Fruit fly (Drosophila melanogaster) whole organism, embryonic: ENCODE measurements around the gene CG1632.

Source experiments
- Abd-B ChIP-seq: fragments of 200-800 bp; sonication (Bioruptor generic); optimal IDR thresholded peaks from 2 replicates; lab custom pipeline; 2018; ENCODE audit warnings: missing biosample characterization, mild to moderate bottlenecking, missing genetic modification characterization, moderate library complexity
- Ada2b ChIP-seq: fragments of 200-800 bp; sonication (Bioruptor generic); IDR thresholded peaks from 2 replicates; pipeline ENCODE4 v1.3.6; 2022; ENCODE audit warnings: missing biosample characterization, missing genetic modification characterization
- Atf6 ChIP-seq: fragments of 200-800 bp; sonication (Bioruptor generic); IDR thresholded peaks from 2 replicates; pipeline ENCODE4 v1.3.6; 2022; ENCODE audit warnings: missing biosample characterization, missing genetic modification characterization
- CG11723 ChIP-seq: fragments of 200-800 bp; sonication (Bioruptor generic); optimal IDR thresholded peaks from 2 replicates; lab custom pipeline; 2017; ENCODE audit warnings: missing biosample characterization, mild to moderate bottlenecking, missing genetic modification characterization
- CG12219 ChIP-seq: fragments of 200-800 bp; sonication (Bioruptor generic); optimal IDR thresholded peaks from 3 replicates; lab custom pipeline; 2018; ENCODE audit warnings: missing biosample characterization, mild to moderate bottlenecking, missing genetic modification characterization
- CG14710 ChIP-seq: fragments of 200-800 bp; sonication (Bioruptor generic); optimal IDR thresholded peaks from 3 replicates; lab custom pipeline; 2019; ENCODE audit warnings: missing biosample characterization, mild to moderate bottlenecking, missing genetic modification characterization, moderate library complexity
- CG14860 ChIP-seq: fragments of 200-800 bp; sonication (Bioruptor generic); IDR thresholded peaks from 3 replicates; pipeline ENCODE4 v1.3.6; 2022; ENCODE audit warnings: missing biosample characterization, missing genetic modification characterization; ENCODE audit not compliant: partially characterized antibody
- CG15269 ChIP-seq: fragments of 200-800 bp; sonication (Bioruptor generic); optimal IDR thresholded peaks from 2 replicates; lab custom pipeline; 2018; ENCODE audit warnings: missing biosample characterization, mild to moderate bottlenecking, missing genetic modification characterization, moderate library complexity
- CG17361 ChIP-seq: fragments of 200-800 bp; sonication (Bioruptor generic); IDR thresholded peaks from 3 replicates; pipeline ENCODE4 v1.3.6; 2022; ENCODE audit warnings: missing biosample characterization, missing genetic modification characterization
- CG17802 ChIP-seq: fragments of 200-800 bp; sonication (Bioruptor generic); optimal IDR thresholded peaks from 2 replicates; lab custom pipeline; 2018; ENCODE audit warnings: missing biosample characterization, mild to moderate bottlenecking, missing genetic modification characterization, moderate library complexity
- CG17829 ChIP-seq: fragments of 200-800 bp; optimal IDR thresholded peaks from 2 replicates; lab custom pipeline; 2019; ENCODE audit warnings: missing biosample characterization, mild to moderate bottlenecking, missing genetic modification characterization, moderate library complexity
- CG30020 ChIP-seq: fragments of 200-800 bp; optimal IDR thresholded peaks from 2 replicates; lab custom pipeline; 2019; ENCODE audit warnings: missing biosample characterization, mild to moderate bottlenecking, missing genetic modification characterization, moderate library complexity
- CG3065 ChIP-seq: fragments of 200-800 bp; sonication (Bioruptor generic); optimal IDR thresholded peaks from 2 replicates; lab custom pipeline; 2016; ENCODE audit warnings: missing biosample characterization, missing genetic modification characterization
- CG42726 ChIP-seq: fragments of 200-800 bp; sonication (Bioruptor generic); IDR thresholded peaks from 2 replicates; pipeline ENCODE4 v1.3.6; 2022; ENCODE audit warnings: missing biosample characterization, missing genetic modification characterization; ENCODE audit not compliant: partially characterized antibody
- CG6854 ChIP-seq: fragments of 200-800 bp; sonication (Bioruptor generic); optimal IDR thresholded peaks from 3 replicates; lab custom pipeline; 2017; ENCODE audit warnings: missing biosample characterization, mild to moderate bottlenecking, missing genetic modification characterization
- CG7271 ChIP-seq: fragments of 200-800 bp; sonication (Bioruptor generic); optimal IDR thresholded peaks from 2 replicates; lab custom pipeline; 2018; ENCODE audit warnings: missing biosample characterization, mild to moderate bottlenecking, missing genetic modification characterization, moderate library complexity
- CG8478 ChIP-seq: fragments of >200 bp; optimal IDR thresholded peaks from 2 replicates; lab custom pipeline; 2018
- CG8944 ChIP-seq: fragments of 200-800 bp; sonication (Bioruptor generic); optimal IDR thresholded peaks from 3 replicates; lab custom pipeline; 2016; ENCODE audit warnings: missing biosample characterization, missing genetic modification characterization
- H2.0 ChIP-seq: fragments of 200-800 bp; sonication (Bioruptor generic); IDR thresholded peaks from 2 replicates; pipeline ENCODE4 v1.3.6; 2022; ENCODE audit warnings: missing biosample characterization, missing genetic modification characterization
- HLH54F ChIP-seq: fragments of 200-800 bp; sonication (Bioruptor generic); optimal IDR thresholded peaks from 3 replicates; lab custom pipeline; 2016; ENCODE audit warnings: missing biosample characterization, missing genetic modification characterization
- Rfx ChIP-seq: fragments of 200-800 bp; sonication (Bioruptor generic); IDR thresholded peaks from 2 replicates; pipeline ENCODE4 v1.3.6; 2022; ENCODE audit warnings: missing biosample characterization, missing genetic modification characterization
- Sry-δ ChIP-seq: fragments of 200-800 bp; sonication (Bioruptor generic); optimal IDR thresholded peaks from 2 replicates; lab custom pipeline; 2016; ENCODE audit warnings: missing biosample characterization, missing genetic modification characterization
- Xbp1 ChIP-seq: fragments of 200-800 bp; sonication (Bioruptor generic); optimal IDR thresholded peaks from 3 replicates; lab custom pipeline; 2016; ENCODE audit warnings: missing biosample characterization, mild to moderate bottlenecking, missing genetic modification characterization
- Xrp1 ChIP-seq: fragments of 200-800 bp; sonication (Bioruptor generic); IDR thresholded peaks from 2 replicates; pipeline ENCODE4 v1.3.6; 2022; ENCODE audit warnings: missing biosample characterization, missing genetic modification characterization
- al ChIP-seq: fragments of 200-800 bp; sonication (Bioruptor generic); IDR thresholded peaks from 2 replicates; pipeline ENCODE4 v1.3.6; 2022; ENCODE audit warnings: missing biosample characterization, missing genetic modification characterization
- bowl ChIP-seq: fragments of 200-800 bp; sonication (Bioruptor generic); IDR thresholded peaks from 2 replicates; pipeline ENCODE4 v1.3.6; 2022; ENCODE audit warnings: missing biosample characterization, missing genetic modification characterization
- crp ChIP-seq, 2 experiments: fragments of 200-800 bp; sonication (Bioruptor generic); optimal IDR thresholded peaks; 2 replicates in 1 of 2; 3 replicates in 1 of 2; lab custom pipeline; 2017; ENCODE audit warnings: missing biosample characterization in 2 of 2, missing genetic modification characterization in 2 of 2, mild to moderate bottlenecking in 1 of 2, moderate library complexity in 1 of 2
- disco-r ChIP-seq: fragments of 200-800 bp; sonication (Bioruptor generic); optimal IDR thresholded peaks from 2 replicates; lab custom pipeline; 2016; ENCODE audit warnings: missing biosample characterization, missing genetic modification characterization
- dmrt99B ChIP-seq: fragments of 200-800 bp; sonication (Bioruptor generic); optimal IDR thresholded peaks from 2 replicates; lab custom pipeline; 2018; ENCODE audit warnings: missing biosample characterization, mild to moderate bottlenecking, missing genetic modification characterization, moderate library complexity
- ewg ChIP-seq: fragments of 200-800 bp; sonication (Bioruptor generic); optimal IDR thresholded peaks from 3 replicates; lab custom pipeline; 2017; ENCODE audit warnings: mild to moderate bottlenecking, missing biosample characterization, missing genetic modification reagents, missing genetic modification characterization
- fd102C ChIP-seq: fragments of 200-800 bp; sonication (Bioruptor generic); optimal IDR thresholded peaks from 2 replicates; lab custom pipeline; 2018; ENCODE audit warnings: missing biosample characterization, mild to moderate bottlenecking, missing genetic modification characterization, moderate library complexity
- fd3F ChIP-seq: fragments of 200-800 bp; sonication (Bioruptor generic); optimal IDR thresholded peaks from 2 replicates; lab custom pipeline; 2018; ENCODE audit warnings: missing biosample characterization, mild to moderate bottlenecking, missing genetic modification characterization, moderate library complexity
- fru ChIP-seq: fragments of >200 bp; optimal IDR thresholded peaks from 2 replicates; lab custom pipeline; 2017
- gfzf ChIP-seq: fragments of 200-800 bp; sonication (Bioruptor generic); optimal IDR thresholded peaks from 2 replicates; lab custom pipeline; 2016; ENCODE audit warnings: missing biosample characterization, mild to moderate bottlenecking, missing genetic modification characterization, moderate library complexity
- grau ChIP-seq: fragments of 200-800 bp; optimal IDR thresholded peaks from 3 replicates; lab custom pipeline; 2019; ENCODE audit warnings: missing biosample characterization, mild to moderate bottlenecking, missing genetic modification characterization, moderate library complexity
- hkb ChIP-seq, 2 experiments: fragments of 200-800 bp in 1 of 2; fragments of >200 bp in 1 of 2; sonication (Bioruptor generic) in 1 of 2; IDR thresholded peaks in 1 of 2; optimal IDR thresholded peaks in 1 of 2; 2 replicates each; pipeline versions ENCODE4 v1.3.6 to Lab custom; 2017 to 2022; ENCODE audit warnings: missing biosample characterization in 1 of 2, missing genetic modification characterization in 1 of 2
- lov ChIP-seq, 2 experiments: fragments of 200-800 bp in 1 of 2; fragments of >200 bp in 1 of 2; sonication (Bioruptor generic) in 1 of 2; IDR thresholded peaks in 1 of 2; optimal IDR thresholded peaks in 1 of 2; 2 replicates in 1 of 2; 3 replicates in 1 of 2; pipeline versions ENCODE4 v1.3.6 to Lab custom; 2017 to 2022; ENCODE audit warnings: missing biosample characterization in 1 of 2, missing genetic modification characterization in 1 of 2
- ranshi ChIP-seq: fragments of 200-800 bp; sonication (Bioruptor generic); IDR thresholded peaks from 2 replicates; pipeline ENCODE4 v1.3.6; 2022; ENCODE audit warnings: missing biosample characterization, missing genetic modification characterization
- ro ChIP-seq: fragments of 200-800 bp; sonication (Bioruptor generic); IDR thresholded peaks from 2 replicates; pipeline ENCODE4 v1.3.6; 2022; ENCODE audit warnings: missing biosample characterization, missing genetic modification characterization
- sim ChIP-seq: fragments of 200-800 bp; sonication (Bioruptor generic); IDR thresholded peaks from 2 replicates; pipeline ENCODE4 v1.3.6; 2022; ENCODE audit warnings: missing biosample characterization, missing genetic modification characterization
- stwl ChIP-seq: fragments of 200-800 bp; sonication (Bioruptor generic); optimal IDR thresholded peaks from 3 replicates; lab custom pipeline; 2018; ENCODE audit warnings: missing biosample characterization, mild to moderate bottlenecking, missing genetic modification characterization, moderate library complexity
- tna ChIP-seq: fragments of 200-800 bp; sonication (Bioruptor generic); IDR thresholded peaks from 2 replicates; pipeline ENCODE4 v1.3.6; 2022; ENCODE audit warnings: missing biosample characterization, missing genetic modification characterization; ENCODE audit not compliant: partially characterized antibody
- trh ChIP-seq: fragments of 200-800 bp; sonication (Bioruptor generic); optimal IDR thresholded peaks from 2 replicates; lab custom pipeline; 2016; ENCODE audit warnings: missing biosample characterization, missing genetic modification characterization
- twi ChIP-seq: fragments of 200-800 bp; optimal IDR thresholded peaks from 2 replicates; lab custom pipeline; 2019; ENCODE audit warnings: missing biosample characterization, mild to moderate bottlenecking, missing genetic modification characterization, moderate library complexity
- tx ChIP-seq: fragments of 200-800 bp; sonication (Bioruptor generic); optimal IDR thresholded peaks from 2 replicates; lab custom pipeline; 2016; ENCODE audit warnings: missing biosample characterization, missing genetic modification characterization
- unc-4 ChIP-seq: fragments of 200-800 bp; sonication (Bioruptor generic); IDR thresholded peaks from 2 replicates; pipeline ENCODE4 v1.3.6; 2022; ENCODE audit warnings: missing biosample characterization, missing genetic modification characterization; ENCODE audit not compliant: partially characterized antibody
- vfl ChIP-seq: fragments of 200-800 bp; sonication (Bioruptor generic); optimal IDR thresholded peaks from 2 replicates; lab custom pipeline; 2016; ENCODE audit warnings: missing biosample characterization, missing genetic modification characterization
- wdn ChIP-seq: fragments of 200-800 bp; sonication (Bioruptor generic); IDR thresholded peaks from 2 replicates; pipeline ENCODE4 v1.3.6; 2022; ENCODE audit warnings: missing biosample characterization, missing genetic modification characterization
- yki ChIP-seq: fragments of >200 bp; optimal IDR thresholded peaks from 3 replicates; lab custom pipeline; 2018
- zen2 ChIP-seq: fragments of 200-800 bp; sonication (Bioruptor generic); IDR thresholded peaks from 3 replicates; pipeline ENCODE4 v1.3.6; 2022; ENCODE audit warnings: missing biosample characterization, missing genetic modification characterization; ENCODE audit not compliant: partially characterized antibody
- zf30C ChIP-seq: fragments of 200-800 bp; sonication (Bioruptor generic); optimal IDR thresholded peaks from 3 replicates; lab custom pipeline; 2018; ENCODE audit warnings: missing biosample characterization, mild to moderate bottlenecking, missing genetic modification characterization

Gene CG1632

dm6 chrX:8242298-8242697 lies 10.2 kb upstream of the CG1632 start, which contains the start of gene Trxr1 (continued):
- TF ChIP-seq CG17829 (tag; lab: Kevin White, UChicago) (no peak), bowl (GFP tag; lab: Robert Waterston, UW) (no peak), CG14860 (GFP tag; lab: Robert Waterston, UW) (peak; percentile 64), CG8478 (lab: Kevin White, UChicago) (no peak), Rfx (GFP tag; lab: Robert Waterston, UW) (peak; percentile 29; the same call in 1 of the 2 replicates), disco-r (no peak), CG12219 (no peak), twi (tag; lab: Kevin White, UChicago) (no peak), ranshi (GFP tag; lab: Robert Waterston, UW) (no peak), CG7271 (tag; lab: Kevin White, UChicago) (no peak), Xrp1 (GFP tag; lab: Robert Waterston, UW) (no peak), CG42726 (GFP tag; lab: Robert Waterston, UW) (no peak), tna (GFP tag; lab: Robert Waterston, UW) (peak; percentile 76), yki (no peak), Atf6 (no peak), zf30C (no peak), Abd-B (GFP tag; lab: Kevin White, UChicago) (no peak), CG14710 (tag; lab: Kevin White, UChicago) (no peak), tx (GFP tag; lab: Kevin White, UChicago) (no peak), CG17361 (GFP tag; lab: Robert Waterston, UW) (no peak), grau (tag; lab: Kevin White, UChicago) (no peak), hkb (optimal IDR thresholded peaks at IDR 0.05; lab: Kevin White, UChicago) (no peak), hkb (GFP tag; IDR thresholded peaks at IDR 0.05; lab: Robert Waterston, UW) (no peak), CG17802 (tag; lab: Kevin White, UChicago) (no peak), HLH54F (no peak), fru (lab: Kevin White, UChicago) (no peak), CG3065 (GFP tag; lab: Kevin White, UChicago) (no peak), ro (no peak), Xbp1 (GFP tag; lab: Kevin White, UChicago) (no peak), Sry-δ (peak; percentile 66), sim (GFP tag; lab: Robert Waterston, UW) (no peak), stwl (tag; lab: Kevin White, UChicago) (peak; percentile 20), gfzf (GFP tag; lab: Kevin White, UChicago) (peak; percentile 79), CG6854 (GFP tag; lab: Kevin White, UChicago) (no peak), CG15269 (tag; lab: Kevin White, UChicago) (no peak), al (no peak), Ada2b (GFP tag; lab: Robert Waterston, UW) (no peak), trh (no peak), dmrt99B (tag; lab: Kevin White, UChicago) (no peak), fd3F (GFP tag; lab: Kevin White, UChicago) (no peak), lov (optimal IDR thresholded peaks at IDR 0.05; lab: Kevin White, UChicago) (no peak), lov (GFP tag; IDR thresholded peaks at IDR 0.05; lab: Robert Waterston, UW) (no peak), unc-4 (GFP tag; lab: Robert Waterston, UW) (peak; percentile 54), H2.0 (GFP tag; lab: Robert Waterston, UW) (no peak), fd102C (GFP tag; lab: Kevin White, UChicago) (no peak), zen2 (GFP tag; lab: Robert Waterston, UW) (peak; percentile 18; the same call in 1 of the 3 replicates), wdn (GFP tag; lab: Robert Waterston, UW) (no peak), CG8944 (GFP tag; lab: Kevin White, UChicago) (no peak), ewg (GFP tag; lab: Kevin White, UChicago) (no peak), vfl (GFP tag; lab: Kevin White, UChicago) (no peak), CG11723 (GFP tag; lab: Kevin White, UChicago) (no peak), crp (GFP tag; optimal IDR thresholded peaks at IDR 0.05; lab: Kevin White, UChicago) (no peak), CG30020 (tag; lab: Kevin White, UChicago) (no peak)
